Fruit fly (Drosophila melanogaster): Measurements from ENCODE around the gene FucTB.

DNA sequence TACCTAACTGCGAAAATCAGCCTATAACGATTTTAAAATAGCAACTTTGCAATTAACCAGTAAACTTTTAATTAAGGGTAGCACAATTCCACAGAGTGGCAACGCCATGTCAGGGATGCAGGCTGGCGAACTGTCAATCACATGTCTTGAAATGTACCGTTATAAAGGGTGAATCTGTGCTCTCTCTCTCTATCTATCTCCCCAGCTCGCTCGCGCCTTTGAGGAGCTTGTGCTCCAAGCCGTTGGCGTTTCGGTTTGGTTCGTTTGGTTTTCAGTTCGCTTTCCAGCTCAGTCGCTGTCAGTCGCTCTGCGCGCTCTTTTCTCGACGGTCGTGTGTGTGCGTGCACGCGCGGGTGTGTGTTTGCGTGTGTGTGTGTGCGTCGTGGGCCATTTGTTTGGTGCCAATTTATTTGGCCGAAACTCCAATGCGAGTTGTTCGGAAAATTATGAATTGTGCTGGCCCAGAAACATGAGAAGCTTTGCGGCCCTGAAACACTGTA, 6.4 kb upstream of the FucTB start, which contains the start of gene numb:
- no peak for TF ChIP-seq usp (GFP tag; optimal IDR thresholded peaks at IDR 0.05)
- TF ChIP-seq sage (GFP tag; optimal IDR thresholded peaks at IDR 0.05) = no peak
- no peak for TF ChIP-seq HLH106 (tag; optimal IDR thresholded peaks at IDR 0.05)
- peak; percentile 13 for TF ChIP-seq pan (optimal IDR thresholded peaks at IDR 0.05)
- no peak for TF ChIP-seq CrebA (GFP tag; optimal IDR thresholded peaks at IDR 0.05; ENCODE audit: borderline replicate concordance)
- TF ChIP-seq Jra (GFP tag; optimal IDR thresholded peaks at IDR 0.05) = no peak
- no peak for TF ChIP-seq Abd-B (GFP tag; optimal IDR thresholded peaks at IDR 0.05)
- no peak for TF ChIP-seq ey (GFP tag; optimal IDR thresholded peaks at IDR 0.05)

All from whole organism, wandering third instar larva.